Worm (Caenorhabditis elegans) whole organism, early embryonic: ENCODE data around the gene acr-8.

Experiments
- B0310.2 ChIP-seq: sonication (generic microtip); optimal IDR thresholded peaks from 2 replicates; lab custom pipeline; 2016; ENCODE audit warnings: mild to moderate bottlenecking, missing genetic modification characterization, missing compliant biosample characterization
- ama-1 ChIP-seq: fragments of 150-350 bp; optimal IDR thresholded peaks from 2 replicates; lab custom pipeline; 2014
- ceh-13 ChIP-seq: fragments of 200-800 bp; sonication (Bioruptor generic); optimal IDR thresholded peaks from 2 replicates; lab custom pipeline; 2018; ENCODE audit warnings: mild to moderate bottlenecking, missing genetic modification characterization, missing compliant biosample characterization
- flt-1 ChIP-seq: fragments of 200-800 bp; sonication (Bioruptor generic); IDR thresholded peaks from 2 replicates; pipeline ENCODE4 v1.3.6; 2022; ENCODE audit warnings: missing genetic modification characterization, missing compliant biosample characterization
- hmg-4 ChIP-seq: fragments of 200-800 bp; sonication (Bioruptor generic); optimal IDR thresholded peaks from 2 replicates; lab custom pipeline; 2018; ENCODE audit warnings: mild to moderate bottlenecking, missing genetic modification characterization, missing compliant biosample characterization
- pes-1 ChIP-seq: fragments of 200-800 bp; sonication (Bioruptor generic); IDR thresholded peaks from 2 replicates; pipeline ENCODE4 v1.3.6; 2022; ENCODE audit warnings: missing genetic modification reagents, missing genetic modification characterization, missing compliant biosample characterization
- scrt-1 ChIP-seq: fragments of 200-800 bp; sonication (Bioruptor generic); IDR thresholded peaks from 2 replicates; pipeline ENCODE4 v1.3.6; 2022; ENCODE audit warnings: missing genetic modification characterization, missing compliant biosample characterization
- sea-1 ChIP-seq: fragments of 200-800 bp; sonication (Bioruptor generic); conservative IDR thresholded peaks from 2 replicates; pipeline ENCODE4 v1.3.6; 2022; ENCODE audit warnings: missing genetic modification characterization, missing compliant biosample characterization
- tbx-11 ChIP-seq: fragments of 200-800 bp; sonication (Bioruptor generic); IDR thresholded peaks from 2 replicates; pipeline ENCODE4 v1.3.6; 2022; ENCODE audit warnings: missing genetic modification characterization, missing compliant biosample characterization
- tra-4 ChIP-seq: sonication (generic microtip); optimal IDR thresholded peaks from 2 replicates; lab custom pipeline; 2017; ENCODE audit warnings: missing genetic modification characterization, missing compliant biosample characterization

- no peak for TF ChIP-seq scrt-1 (GFP tag; lab: Robert Waterston, UW)
- TF ChIP-seq pes-1 = no peak
- no peak for TF ChIP-seq ama-1 (lab: Kevin White, UChicago)
- no peak for TF ChIP-seq sea-1 (GFP tag; lab: Robert Waterston, UW)
- no peak for TF ChIP-seq hmg-4 (GFP tag; lab: Kevin White, UChicago)
- no peak for TF ChIP-seq B0310.2 (tag; lab: Kevin White, UChicago)
- no peak for TF ChIP-seq ceh-13 (GFP tag; lab: Kevin White, UChicago)
- no peak for TF ChIP-seq tbx-11 (GFP tag; lab: Robert Waterston, UW)
- no peak for TF ChIP-seq flt-1 (GFP tag; lab: Robert Waterston, UW)
- TF ChIP-seq tra-4 (tag; lab: Kevin White, UChicago) = no peak
Measured at ce11 chrX:10432786-10433185, 20.3 kb downstream of the acr-8 start.
